Fruit fly (Drosophila melanogaster) whole organism, embryonic: Measurements from ENCODE around the gene lectin-37Db.

ENCODE experiments used
- Abd-B ChIP-seq: fragments of 200-800 bp; sonication (Bioruptor generic); optimal IDR thresholded peaks from 2 replicates; lab custom pipeline; 2018; ENCODE audit warnings: missing biosample characterization, mild to moderate bottlenecking, missing genetic modification characterization, moderate library complexity
- CG10431 ChIP-seq: fragments of 200-800 bp; sonication (Bioruptor generic); optimal IDR thresholded peaks from 3 replicates; lab custom pipeline; 2018; ENCODE audit warnings: missing biosample characterization, mild to moderate bottlenecking, missing genetic modification characterization
- CG11093 ChIP-seq: fragments of 200-800 bp; sonication (Bioruptor generic); IDR thresholded peaks from 3 replicates; pipeline ENCODE4 v1.3.6; 2022; ENCODE audit warnings: missing biosample characterization, missing genetic modification characterization
- CG13296 ChIP-seq: fragments of 200-800 bp; sonication (Bioruptor generic); optimal IDR thresholded peaks from 3 replicates; lab custom pipeline; 2018; ENCODE audit warnings: missing biosample characterization, mild to moderate bottlenecking, missing genetic modification characterization
- CG14050 ChIP-seq: fragments of 200-800 bp; sonication (Bioruptor generic); IDR thresholded peaks from 3 replicates; pipeline ENCODE4 v1.3.6; 2022; ENCODE audit warnings: missing biosample characterization, missing genetic modification characterization
- CG14710 ChIP-seq: fragments of 200-800 bp; sonication (Bioruptor generic); optimal IDR thresholded peaks from 3 replicates; lab custom pipeline; 2019; ENCODE audit warnings: missing biosample characterization, mild to moderate bottlenecking, missing genetic modification characterization, moderate library complexity
- CG15696 ChIP-seq: fragments of 200-800 bp; sonication (Bioruptor generic); optimal IDR thresholded peaks from 2 replicates; lab custom pipeline; 2019; ENCODE audit warnings: missing biosample characterization, mild to moderate bottlenecking, missing genetic modification characterization, moderate library complexity
- CG16815 ChIP-seq: fragments of 200-800 bp; sonication (Bioruptor generic); optimal IDR thresholded peaks from 3 replicates; lab custom pipeline; 2017; ENCODE audit warnings: missing biosample characterization, mild to moderate bottlenecking, missing genetic modification characterization
- CG17328 ChIP-seq: fragments of 200-800 bp; sonication (Bioruptor generic); IDR thresholded peaks from 2 replicates; pipeline ENCODE4 v1.3.6; 2022; ENCODE audit warnings: missing biosample characterization, missing genetic modification characterization
- CG17385 ChIP-seq: fragments of 200-800 bp; sonication (Bioruptor generic); optimal IDR thresholded peaks from 3 replicates; lab custom pipeline; 2018; ENCODE audit warnings: missing biosample characterization, mild to moderate bottlenecking, missing genetic modification characterization
- CG1792 ChIP-seq: fragments of 200-800 bp; sonication (Bioruptor generic); optimal IDR thresholded peaks from 2 replicates; lab custom pipeline; 2016; ENCODE audit warnings: missing biosample characterization, missing genetic modification characterization
- CG18011 ChIP-seq: fragments of 200-800 bp; sonication (Bioruptor generic); optimal IDR thresholded peaks from 2 replicates; lab custom pipeline; 2017; ENCODE audit warnings: missing biosample characterization, missing genetic modification characterization, mild to moderate bottlenecking, moderate library complexity, missing genotype
- CG2116 ChIP-seq: fragments of 200-800 bp; sonication (Bioruptor generic); optimal IDR thresholded peaks from 3 replicates; lab custom pipeline; 2018; ENCODE audit warnings: missing biosample characterization, mild to moderate bottlenecking, missing genetic modification characterization
- CG2120 ChIP-seq: fragments of 200-800 bp; sonication (Bioruptor generic); optimal IDR thresholded peaks from 3 replicates; lab custom pipeline; 2016; ENCODE audit warnings: missing biosample characterization, missing genetic modification characterization
- CG2199 ChIP-seq: fragments of 200-800 bp; sonication (Bioruptor generic); IDR thresholded peaks from 3 replicates; pipeline ENCODE4 v1.3.6; 2022; ENCODE audit warnings: missing biosample characterization, missing genetic modification characterization
- CG2202 ChIP-seq: fragments of 200-800 bp; sonication (Bioruptor generic); optimal IDR thresholded peaks from 2 replicates; lab custom pipeline; 2018; ENCODE audit warnings: missing biosample characterization, mild to moderate bottlenecking, missing genetic modification characterization
- CG2678 ChIP-seq: fragments of 200-800 bp; sonication (Bioruptor generic); optimal IDR thresholded peaks from 3 replicates; lab custom pipeline; 2019; ENCODE audit warnings: missing biosample characterization, mild to moderate bottlenecking, missing genetic modification characterization, moderate library complexity
- CG31224 ChIP-seq: fragments of 200-800 bp; sonication (Bioruptor generic); IDR thresholded peaks from 2 replicates; pipeline ENCODE4 v1.3.6; 2022; ENCODE audit warnings: missing biosample characterization, missing genetic modification characterization
- CG42726 ChIP-seq: fragments of 200-800 bp; sonication (Bioruptor generic); IDR thresholded peaks from 2 replicates; pipeline ENCODE4 v1.3.6; 2022; ENCODE audit warnings: missing biosample characterization, missing genetic modification characterization; ENCODE audit not compliant: partially characterized antibody
- CG6683 ChIP-seq: fragments of 200-800 bp; sonication (Bioruptor generic); optimal IDR thresholded peaks from 2 replicates; lab custom pipeline; 2017; ENCODE audit warnings: missing biosample characterization, mild to moderate bottlenecking, missing genetic modification characterization, missing genetic modification reagents
- CG6813 ChIP-seq: fragments of 200-800 bp; sonication (Bioruptor generic); optimal IDR thresholded peaks from 2 replicates; lab custom pipeline; 2017; ENCODE audit warnings: missing biosample characterization, missing genetic modification characterization, mild to moderate bottlenecking, moderate library complexity, missing genetic modification reagents
- CG7745 ChIP-seq: fragments of 200-800 bp; sonication (Bioruptor generic); optimal IDR thresholded peaks from 2 replicates; lab custom pipeline; 2018; ENCODE audit warnings: missing biosample characterization, mild to moderate bottlenecking, missing genetic modification characterization, moderate library complexity
- CG9932 ChIP-seq: fragments of 200-800 bp; sonication (Bioruptor generic); IDR thresholded peaks from 2 replicates; pipeline ENCODE4 v1.3.6; 2022; ENCODE audit warnings: missing biosample characterization, missing genetic modification characterization
- CHES-1-like ChIP-seq: fragments of 200-800 bp; sonication (Bioruptor generic); optimal IDR thresholded peaks from 2 replicates; lab custom pipeline; 2016; ENCODE audit warnings: missing biosample characterization, missing genetic modification characterization
- CTCF ChIP-seq: fragments of 200-800 bp; sonication (Bioruptor generic); optimal IDR thresholded peaks from 2 replicates; lab custom pipeline; 2017; ENCODE audit warnings: missing biosample characterization, mild to moderate bottlenecking, missing genetic modification characterization, moderate library complexity
- CoRest ChIP-seq: fragments of 200-800 bp; sonication (Bioruptor generic); optimal IDR thresholded peaks from 3 replicates; lab custom pipeline; 2018; ENCODE audit warnings: missing biosample characterization, mild to moderate bottlenecking, missing genetic modification characterization, moderate library complexity
- Dip2 ChIP-seq: fragments of 200-800 bp; sonication (Bioruptor generic); IDR thresholded peaks from 2 replicates; pipeline ENCODE4 v1.3.6; 2022; ENCODE audit warnings: missing biosample characterization, missing genetic modification characterization
- E2f2 ChIP-seq: fragments of 200-800 bp; sonication (Bioruptor generic); IDR thresholded peaks from 2 replicates; pipeline ENCODE4 v1.3.6; 2022; ENCODE audit warnings: missing biosample characterization, missing genetic modification characterization
- Kr ChIP-seq: fragments of 200-800 bp; sonication (Bioruptor generic); optimal IDR thresholded peaks from 2 replicates; lab custom pipeline; 2017; ENCODE audit warnings: missing biosample characterization, mild to moderate bottlenecking, missing genetic modification characterization
- Sry-β ChIP-seq: fragments of 200-800 bp; sonication (Bioruptor generic); optimal IDR thresholded peaks from 2 replicates; lab custom pipeline; 2018; ENCODE audit warnings: missing biosample characterization, mild to moderate bottlenecking, missing genetic modification characterization, moderate library complexity
- abd-A ChIP-seq: fragments of 200-800 bp; sonication (Bioruptor generic); optimal IDR thresholded peaks from 3 replicates; lab custom pipeline; 2019; ENCODE audit warnings: missing biosample characterization, mild to moderate bottlenecking, missing genetic modification characterization, moderate library complexity
- ash1 ChIP-seq: fragments of 200-800 bp; sonication (Bioruptor generic); optimal IDR thresholded peaks from 2 replicates; lab custom pipeline; 2018; ENCODE audit warnings: missing biosample characterization, mild to moderate bottlenecking, missing genetic modification characterization
- bab2 ChIP-seq: fragments of 200-800 bp; sonication (Bioruptor generic); optimal IDR thresholded peaks from 2 replicates; lab custom pipeline; 2016; ENCODE audit warnings: missing biosample characterization, missing genetic modification characterization
- bcd ChIP-seq: fragments of 200-800 bp; sonication (Bioruptor generic); optimal IDR thresholded peaks from 2 replicates; lab custom pipeline; 2017; ENCODE audit warnings: missing biosample characterization, mild to moderate bottlenecking, missing genetic modification characterization
- bowl ChIP-seq: fragments of 200-800 bp; sonication (Bioruptor generic); IDR thresholded peaks from 2 replicates; pipeline ENCODE4 v1.3.6; 2022; ENCODE audit warnings: missing biosample characterization, missing genetic modification characterization
- btn ChIP-seq: fragments of 200-800 bp; sonication (Bioruptor generic); optimal IDR thresholded peaks from 2 replicates; lab custom pipeline; 2016; ENCODE audit warnings: missing biosample characterization, missing genetic modification characterization
- dmrt99B ChIP-seq: fragments of 200-800 bp; sonication (Bioruptor generic); optimal IDR thresholded peaks from 2 replicates; lab custom pipeline; 2018; ENCODE audit warnings: missing biosample characterization, mild to moderate bottlenecking, missing genetic modification characterization, moderate library complexity
- ftz-f1 ChIP-seq: fragments of 200-800 bp; sonication (Bioruptor generic); optimal IDR thresholded peaks from 2 replicates; lab custom pipeline; 2016; ENCODE audit warnings: missing biosample characterization, missing genetic modification characterization
- h ChIP-seq: fragments of >200 bp; optimal IDR thresholded peaks from 2 replicates; lab custom pipeline; 2017
- hkb ChIP-seq, 2 experiments: fragments of 200-800 bp in 1 of 2; fragments of >200 bp in 1 of 2; sonication (Bioruptor generic) in 1 of 2; IDR thresholded peaks in 1 of 2; optimal IDR thresholded peaks in 1 of 2; 2 replicates each; pipeline versions ENCODE4 v1.3.6 to Lab custom; 2017 to 2022; ENCODE audit warnings: missing biosample characterization in 1 of 2, missing genetic modification characterization in 1 of 2
- pan ChIP-seq, 4 experiments: fragments of >200 bp in 3 of 4; fragments of 200-800 bp in 1 of 4; sonication (Bioruptor generic) in 1 of 4; optimal IDR thresholded peaks in 3 of 4; IDR thresholded peaks in 1 of 4; 2 replicates each; pipeline versions ENCODE4 v1.3.6 to Lab custom; 2017 to 2022; ENCODE audit warnings: missing biosample characterization in 2 of 4, missing genetic modification characterization in 2 of 4, mixed read lengths in 1 of 4
- pnt ChIP-seq: fragments of 200-800 bp; sonication (Bioruptor generic); optimal IDR thresholded peaks from 3 replicates; lab custom pipeline; 2016; ENCODE audit warnings: missing biosample characterization, missing genetic modification characterization
- pros ChIP-seq: fragments of 200-800 bp; sonication (Bioruptor generic); optimal IDR thresholded peaks from 3 replicates; lab custom pipeline; 2019; ENCODE audit warnings: missing biosample characterization, mild to moderate bottlenecking, missing genetic modification characterization, moderate library complexity
- sens ChIP-seq: fragments of 200-800 bp; sonication (Bioruptor generic); peaks from one replicate; lab custom pipeline; 2016; ENCODE audit warnings: missing biosample characterization, missing genetic modification characterization
- seq ChIP-seq: fragments of 200-800 bp; sonication (Bioruptor generic); IDR thresholded peaks from 2 replicates; pipeline ENCODE4 v1.3.6; 2022; ENCODE audit warnings: missing biosample characterization, missing genetic modification characterization
- so ChIP-seq: fragments of 200-800 bp; sonication (Bioruptor generic); IDR thresholded peaks from 3 replicates; pipeline ENCODE4 v1.3.6; 2022; ENCODE audit warnings: missing biosample characterization, missing genetic modification characterization
- sob ChIP-seq: fragments of 200-800 bp; sonication (Bioruptor generic); IDR thresholded peaks from 2 replicates; pipeline ENCODE4 v1.3.6; 2022; ENCODE audit warnings: missing biosample characterization, missing genetic modification characterization
- trem ChIP-seq: fragments of 200-800 bp; optimal IDR thresholded peaks from 3 replicates; lab custom pipeline; 2019; ENCODE audit warnings: missing biosample characterization, mild to moderate bottlenecking, missing genetic modification characterization, moderate library complexity
- unpg ChIP-seq: fragments of 200-800 bp; sonication (Bioruptor generic); optimal IDR thresholded peaks from 3 replicates; lab custom pipeline; 2018; ENCODE audit warnings: missing biosample characterization, mild to moderate bottlenecking, missing genetic modification characterization, moderate library complexity
- vnd ChIP-seq: fragments of 200-800 bp; sonication (Bioruptor generic); IDR thresholded peaks from 3 replicates; pipeline ENCODE4 v1.3.6; 2022; ENCODE audit warnings: missing biosample characterization, missing genetic modification characterization; ENCODE audit not compliant: partially characterized antibody
- zen2 ChIP-seq: fragments of 200-800 bp; sonication (Bioruptor generic); IDR thresholded peaks from 3 replicates; pipeline ENCODE4 v1.3.6; 2022; ENCODE audit warnings: missing biosample characterization, missing genetic modification characterization; ENCODE audit not compliant: partially characterized antibody

The lectin-37Db gene

DNA sequence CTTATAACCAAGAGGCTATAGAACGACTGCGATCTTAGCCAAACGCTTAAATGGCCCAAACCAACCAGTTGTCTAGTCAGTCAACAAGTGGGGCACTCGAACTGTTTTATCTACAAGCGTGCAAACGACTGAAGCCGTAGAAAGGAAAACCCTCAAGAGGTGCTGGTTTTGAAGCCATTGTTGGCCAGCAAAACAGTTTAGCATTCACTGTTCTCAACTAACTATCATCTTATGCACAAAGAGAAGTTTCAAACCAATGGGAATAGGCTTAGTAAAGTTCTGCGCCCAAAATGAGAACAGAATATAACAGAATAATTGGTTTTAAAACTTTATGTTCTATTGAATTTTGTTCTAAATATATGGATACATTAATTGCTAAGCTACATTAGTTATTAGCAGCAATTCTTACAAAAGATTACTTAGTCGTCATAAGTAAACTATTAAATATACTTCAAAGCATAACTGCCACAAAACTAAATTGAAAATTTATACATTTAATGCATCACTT, 25.1 kb upstream of the lectin-37Db start, which contains the start of gene CG31798 (continued):
- no peak for TF ChIP-seq pan (optimal IDR thresholded peaks at IDR 0.05; lab: Kevin White, UChicago)
- TF ChIP-seq pan (GFP tag; optimal IDR thresholded peaks at IDR 0.05 in 1 of 2, IDR thresholded peaks at IDR 0.05 in 1 of 2), result no peak
- no peak for TF ChIP-seq ftz-f1 (GFP tag; lab: Kevin White, UChicago)
- TF ChIP-seq CG2678 (tag; lab: Kevin White, UChicago), result no peak
- TF ChIP-seq CTCF (GFP tag; lab: Kevin White, UChicago), result peak; percentile 75
- no peak for TF ChIP-seq bcd (GFP tag; lab: Kevin White, UChicago)
- TF ChIP-seq bowl, result no peak
- no peak for TF ChIP-seq Dip2 (GFP tag; lab: Robert Waterston, UW)
- no peak for TF ChIP-seq E2f2 (GFP tag; lab: Robert Waterston, UW)
- no peak for TF ChIP-seq CG10431
- TF ChIP-seq so (GFP tag; lab: Robert Waterston, UW), result no peak
- TF ChIP-seq CG17385 (GFP tag; lab: Kevin White, UChicago), result no peak
- TF ChIP-seq zen2 (GFP tag; lab: Robert Waterston, UW), result no peak
- peak; percentile 87; the same call in 2 of the 3 replicates for TF ChIP-seq CG2199 (GFP tag; lab: Robert Waterston, UW)
- TF ChIP-seq CG18011 (GFP tag; lab: Kevin White, UChicago), result no peak
- no peak for TF ChIP-seq bab2 (GFP tag; lab: Kevin White, UChicago)
- TF ChIP-seq CG7745 (tag; lab: Kevin White, UChicago), result no peak
- TF ChIP-seq CG9932, result 0 out of 2 replicates have a peak, but pooled peaks have one; percentile 9
- TF ChIP-seq Kr (GFP tag; lab: Kevin White, UChicago), result no peak
- no peak for TF ChIP-seq ash1 (GFP tag; lab: Kevin White, UChicago)
- TF ChIP-seq CG11093 (GFP tag; lab: Robert Waterston, UW), result no peak
- no peak for TF ChIP-seq CG2202 (tag; lab: Kevin White, UChicago)
- TF ChIP-seq sens (GFP tag; lab: Kevin White, UChicago), result peak; percentile 35
- no peak for TF ChIP-seq pros
- TF ChIP-seq CG6813 (GFP tag; lab: Kevin White, UChicago), result no peak
- no peak for TF ChIP-seq CG2120 (GFP tag; lab: Kevin White, UChicago)
- no peak for TF ChIP-seq CG13296 (GFP tag; lab: Kevin White, UChicago)
- TF ChIP-seq CG14050 (GFP tag; lab: Robert Waterston, UW), result no peak
- TF ChIP-seq vnd, result no peak
- TF ChIP-seq hkb (optimal IDR thresholded peaks at IDR 0.05; lab: Kevin White, UChicago), result no peak
- no peak for TF ChIP-seq hkb (GFP tag; IDR thresholded peaks at IDR 0.05; lab: Robert Waterston, UW)
- TF ChIP-seq CG17328, result no peak
- peak; percentile 11 for TF ChIP-seq trem (tag; lab: Kevin White, UChicago)
- no peak for TF ChIP-seq CG6683 (GFP tag; lab: Kevin White, UChicago)
- no peak for TF ChIP-seq seq (GFP tag; lab: Robert Waterston, UW)
- TF ChIP-seq h (lab: Kevin White, UChicago), result no peak
- TF ChIP-seq CG15696 (tag; lab: Kevin White, UChicago), result no peak
- peak; percentile 39; the same call in 1 of the 2 replicates for TF ChIP-seq sob (GFP tag; lab: Robert Waterston, UW)
- no peak for TF ChIP-seq unpg (GFP tag; lab: Kevin White, UChicago)
- no peak for TF ChIP-seq CHES-1-like (GFP tag; lab: Kevin White, UChicago)
- TF ChIP-seq CoRest (tag; lab: Kevin White, UChicago), result no peak
- no peak for TF ChIP-seq CG16815
- peak; percentile 56 for TF ChIP-seq CG42726 (GFP tag; lab: Robert Waterston, UW)
- no peak for TF ChIP-seq pnt (GFP tag; lab: Kevin White, UChicago)
- no peak for TF ChIP-seq CG2116 (GFP tag; lab: Kevin White, UChicago)
- TF ChIP-seq dmrt99B (tag; lab: Kevin White, UChicago), result no peak
- no peak for TF ChIP-seq CG1792 (GFP tag; lab: Kevin White, UChicago)
- no peak for TF ChIP-seq btn (GFP tag; lab: Kevin White, UChicago)
- TF ChIP-seq CG31224 (GFP tag; lab: Robert Waterston, UW), result no peak
- no peak for TF ChIP-seq abd-A (tag; lab: Kevin White, UChicago)
- TF ChIP-seq Abd-B (GFP tag; lab: Kevin White, UChicago), result no peak
- TF ChIP-seq Sry-β (GFP tag; lab: Kevin White, UChicago), result no peak
- no peak for TF ChIP-seq CG14710 (tag; lab: Kevin White, UChicago)
